Worm (Caenorhabditis elegans) whole organism, mixed stage, embryonic: ENCODE data around the gene C49C8.2.

ENCODE experiments used
- lin-13 ChIP-seq: fragments of 150-350 bp; optimal IDR thresholded peaks from 2 replicates; lab custom pipeline; 2014; ENCODE audit warnings: missing biosample characterization, missing genetic modification characterization
- mls-2 ChIP-seq: sonication (generic microtip); optimal IDR thresholded peaks from 2 replicates; lab custom pipeline; 2016; ENCODE audit warnings: mild to moderate bottlenecking, missing genetic modification characterization, moderate library complexity, missing compliant biosample characterization
- nhr-12 ChIP-seq: fragments of 150-350 bp; optimal IDR thresholded peaks from 2 replicates; lab custom pipeline; 2014; ENCODE audit warnings: missing biosample characterization, missing genetic modification characterization
- nhr-28 ChIP-seq: fragments of 150-350 bp; optimal IDR thresholded peaks from 2 replicates; lab custom pipeline; 2014; ENCODE audit warnings: missing biosample characterization, missing genetic modification characterization
- unc-39 ChIP-seq: fragments of 150-350 bp; optimal IDR thresholded peaks from 2 replicates; lab custom pipeline; 2014; ENCODE audit warnings: missing biosample characterization, missing genetic modification characterization
- unc-62 ChIP-seq: fragments of 150-350 bp; optimal IDR thresholded peaks from 2 replicates; lab custom pipeline; 2014; ENCODE audit warnings: missing biosample characterization, missing genetic modification reagents, missing genetic modification characterization

DNA sequence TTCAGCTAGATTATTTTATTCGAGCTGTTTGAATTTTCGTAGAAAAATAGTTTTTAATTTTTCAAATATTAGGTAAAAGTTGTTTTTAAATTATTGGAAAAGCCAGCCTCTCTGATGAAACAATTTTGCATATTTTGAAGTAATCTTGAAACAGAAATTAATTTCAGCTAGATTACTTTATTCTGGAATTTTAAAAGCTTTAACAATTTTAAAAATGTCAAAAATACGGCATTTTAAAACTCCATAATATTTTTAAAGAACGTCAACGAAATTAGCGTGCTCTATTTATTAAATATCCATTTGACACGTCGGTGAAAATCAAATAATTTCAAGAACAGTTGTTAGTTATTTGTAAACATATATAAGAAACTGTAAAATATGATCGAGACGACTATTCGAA is 48.0 kb upstream of the C49C8.2 start, which contains the start of gene Y59H11AR.10:
- TF ChIP-seq unc-62 (no peak), mls-2 (no peak), nhr-12 (tag; lab: Kevin White, UChicago) (no peak), unc-39 (no peak), lin-13 (tag; lab: Kevin White, UChicago) (no peak), nhr-28 (tag; lab: Kevin White, UChicago) (no peak)
